Worm (Caenorhabditis elegans) whole organism, L1 larva: Measurements from ENCODE around the gene glt-1.

Experiments used
- fkh-10 ChIP-seq: sonication (generic microtip); optimal IDR thresholded peaks from 2 replicates; lab custom pipeline; 2017; ENCODE audit warnings: missing biosample characterization, missing genetic modification reagents, missing genetic modification characterization
- hpl-2 ChIP-seq: fragments of 150-350 bp; optimal IDR thresholded peaks from 2 replicates; lab custom pipeline; 2014; ENCODE audit warnings: missing biosample characterization, missing genetic modification reagents, missing genetic modification characterization
- lin-39 ChIP-seq: fragments of 150-350 bp; optimal IDR thresholded peaks from 2 replicates; lab custom pipeline; 2014; ENCODE audit warnings: missing biosample characterization, missing genetic modification reagents, missing genetic modification characterization
- mdl-1 ChIP-seq, 2 experiments: fragments of 150-350 bp; optimal IDR thresholded peaks; 2 replicates each; lab custom pipeline; 2014 to 2017; ENCODE audit warnings: missing biosample characterization in 2 of 2, missing genetic modification characterization in 2 of 2, inconsistent platforms in 1 of 2
- nhr-12 ChIP-seq: sonication (generic microtip); optimal IDR thresholded peaks from 2 replicates; lab custom pipeline; 2017; ENCODE audit warnings: missing biosample characterization, missing genetic modification characterization
- nhr-76 ChIP-seq: sonication (generic microtip); optimal IDR thresholded peaks from 2 replicates; lab custom pipeline; 2017; ENCODE audit warnings: missing biosample characterization, missing genetic modification characterization
- skn-1 ChIP-seq: fragments of 150-350 bp; optimal IDR thresholded peaks from 2 replicates; lab custom pipeline; 2014; ENCODE audit warnings: missing biosample characterization, missing genetic modification characterization
- snpc-4 ChIP-seq: fragments of 150-350 bp; optimal IDR thresholded peaks from 2 replicates; lab custom pipeline; 2014; ENCODE audit warnings: missing biosample characterization, missing genetic modification characterization
- unc-130 ChIP-seq: fragments of 150-350 bp; optimal IDR thresholded peaks from 2 replicates; lab custom pipeline; 2017; ENCODE audit warnings: missing biosample characterization, missing genetic modification characterization, inconsistent platforms
- unc-86 ChIP-seq: sonication (generic microtip); optimal IDR thresholded peaks from 2 replicates; lab custom pipeline; 2016; ENCODE audit warnings: missing genetic modification characterization, missing compliant biosample characterization
- zag-1 ChIP-seq: fragments of 150-350 bp; optimal IDR thresholded peaks from 2 replicates; lab custom pipeline; 2014; ENCODE audit warnings: missing biosample characterization, missing genetic modification characterization
- ztf-11 ChIP-seq, 2 experiments: sonication (generic microtip); optimal IDR thresholded peaks; 2 replicates each; lab custom pipeline; 2016 to 2017; ENCODE audit warnings: missing genetic modification characterization in 2 of 2, missing biosample characterization in 1 of 2, missing compliant biosample characterization in 1 of 2

DNA sequence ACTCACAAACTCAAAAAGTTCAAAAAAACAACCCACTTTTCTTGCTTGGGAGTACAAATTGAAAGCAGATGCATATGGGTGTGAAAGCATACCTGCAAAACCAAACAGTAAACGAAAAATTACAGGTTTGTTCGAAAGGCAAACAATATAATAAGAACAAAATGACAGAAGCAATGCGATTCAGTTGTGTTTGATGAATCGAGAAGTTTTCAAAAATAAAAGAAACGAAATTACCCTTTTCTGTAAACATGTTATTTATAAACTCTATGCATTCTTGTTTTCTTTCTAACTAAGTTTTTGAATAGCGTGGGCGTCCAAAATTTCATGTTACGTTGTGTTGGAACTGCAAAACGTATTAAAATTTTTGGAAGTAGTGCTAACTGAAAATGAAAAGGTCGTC is 13.1 kb downstream of the glt-1 start, which contains the start of gene sox-4:
- no peak for TF ChIP-seq mdl-1 (tag; optimal IDR thresholded peaks at IDR 0.05; lab: Kevin White, UChicago)
- no peak for TF ChIP-seq fkh-10 (GFP tag; lab: Kevin White, UChicago)
- TF ChIP-seq unc-130 (tag; lab: Kevin White, UChicago), result no peak
- no peak for TF ChIP-seq hpl-2 (GFP tag; lab: Kevin White, UChicago)
- no peak for TF ChIP-seq unc-86 (tag; lab: Kevin White, UChicago)
- no peak for TF ChIP-seq ztf-11 (tag; optimal IDR thresholded peaks at IDR 0.05; lab: Kevin White, UChicago)
- no peak for TF ChIP-seq nhr-12 (tag; lab: Kevin White, UChicago)
- TF ChIP-seq snpc-4 (tag; lab: Kevin White, UChicago), result no peak
- TF ChIP-seq lin-39 (tag; lab: Kevin White, UChicago), result no peak
- no peak for TF ChIP-seq zag-1 (tag; lab: Kevin White, UChicago)
- no peak for TF ChIP-seq skn-1 (tag; lab: Kevin White, UChicago)
- TF ChIP-seq nhr-76 (tag; lab: Kevin White, UChicago), result no peak
